Fruit fly (Drosophila melanogaster): ENCODE measurements around the gene CG34041.

DNA sequence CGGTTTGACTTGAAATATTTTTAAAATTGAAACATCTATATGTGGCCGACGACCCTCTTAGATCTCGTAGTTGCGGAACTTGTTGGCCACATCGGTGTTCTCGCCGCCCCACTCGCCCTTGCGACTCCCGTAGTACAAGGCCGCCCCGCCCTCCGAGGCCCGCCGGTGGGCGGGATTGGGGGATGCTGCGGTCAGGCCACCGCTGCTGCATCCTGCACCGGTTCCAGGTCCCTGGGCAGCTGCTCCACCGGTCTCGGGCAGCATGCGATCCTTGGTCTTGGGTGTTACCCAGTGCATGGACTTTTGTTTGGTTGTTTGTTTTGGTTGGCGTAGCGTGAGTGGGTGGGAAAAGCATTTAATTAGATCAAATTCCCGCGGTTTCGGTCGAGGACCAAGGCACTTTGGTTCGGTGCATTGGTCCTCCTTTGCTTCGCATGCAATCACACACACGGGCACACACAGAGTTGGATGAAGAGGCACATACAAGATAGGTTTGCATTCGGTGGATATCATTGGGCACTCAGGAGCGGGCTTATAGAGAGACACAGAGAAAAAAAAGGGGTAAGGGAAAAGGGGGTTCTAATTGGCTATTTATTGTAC is 10.6 kb downstream of the CG34041 start:
- no peak for TF ChIP-seq CTCF (optimal IDR thresholded peaks at IDR 0.05)
- no peak for TF ChIP-seq CG8478 (optimal IDR thresholded peaks at IDR 0.05)

Measured in S2 (cell line).